Worm (Caenorhabditis elegans) whole organism, L4 larva: ENCODE results near the gene K01D12.9.
A peak's percentile ranks its signal among the peaks of the same experiment; 100 is the strongest.

Experiments
- D1046.2 ChIP-seq: fragments of 200-800 bp; sonication (Bioruptor generic); IDR thresholded peaks from 2 replicates; pipeline ENCODE4 v1.3.6; 2022; ENCODE audit warnings: missing genetic modification characterization, missing compliant biosample characterization
- R02D3.7 ChIP-seq: fragments of 150-350 bp; sonication (generic microtip); optimal IDR thresholded peaks from 3 replicates; lab custom pipeline; 2014; ENCODE audit warnings: missing biosample characterization, missing genetic modification characterization
- T26A8.4 ChIP-seq: fragments of 200-800 bp; sonication (Bioruptor generic); IDR thresholded peaks from 2 replicates; pipeline ENCODE4 v1.3.6; 2022; ENCODE audit warnings: missing genetic modification characterization, missing compliant biosample characterization
- Y5F2A.4 ChIP-seq: fragments of 200-800 bp; sonication (Bioruptor generic); optimal IDR thresholded peaks from 2 replicates; lab custom pipeline; 2018; ENCODE audit warnings: mild to moderate bottlenecking, missing genetic modification characterization, missing compliant biosample characterization
- aly-2 ChIP-seq: sonication (generic microtip); optimal IDR thresholded peaks from 2 replicates; lab custom pipeline; 2018; ENCODE audit warnings: missing biosample characterization, missing genetic modification characterization
- ama-1 ChIP-seq: fragments of 150-350 bp; optimal IDR thresholded peaks from 2 replicates; lab custom pipeline; 2014; ENCODE audit warnings: inconsistent platforms, mixed read lengths
- arid-1 ChIP-seq: fragments of 200-800 bp; sonication (Bioruptor generic); conservative IDR thresholded peaks from 2 replicates; pipeline ENCODE4 v1.3.6; 2022; ENCODE audit warnings: missing genetic modification reagents, missing genetic modification characterization, missing compliant biosample characterization
- ceh-44 ChIP-seq: fragments of 200-800 bp; sonication (Bioruptor generic); IDR thresholded peaks from 2 replicates; pipeline ENCODE4 v1.3.6; 2022; ENCODE audit warnings: missing genetic modification reagents, missing genetic modification characterization, missing compliant biosample characterization
- ces-1 ChIP-seq: fragments of 150-350 bp; sonication (generic microtip); optimal IDR thresholded peaks from 4 replicates; lab custom pipeline; 2014; ENCODE audit warnings: missing biosample characterization, missing genetic modification reagents, missing genetic modification characterization
- daf-12 ChIP-seq: fragments of 150-350 bp; optimal IDR thresholded peaks from 2 replicates; lab custom pipeline; 2014; ENCODE audit warnings: missing biosample characterization, missing genetic modification reagents, missing genetic modification characterization
- daf-16 ChIP-seq, 3 experiments: sonication (generic microtip); optimal IDR thresholded peaks; 2 replicates each; lab custom pipeline; 2016 to 2017; ENCODE audit warnings: missing genetic modification characterization in 3 of 3, missing genetic modification reagents in 3 of 3, mild to moderate bottlenecking in 2 of 3, missing compliant biosample characterization in 2 of 3, missing biosample characterization in 1 of 3, moderate library complexity in 1 of 3
- dmd-6 ChIP-seq: fragments of 200-800 bp; sonication (Bioruptor generic); IDR thresholded peaks from 2 replicates; pipeline ENCODE4 v1.3.6; 2022; ENCODE audit warnings: missing genetic modification reagents, missing genetic modification characterization, missing compliant biosample characterization
- dmd-9 ChIP-seq: fragments of 200-800 bp; sonication (Bioruptor generic); IDR thresholded peaks from 2 replicates; pipeline ENCODE4 v1.3.6; 2022; ENCODE audit warnings: missing genetic modification reagents, missing genetic modification characterization, missing compliant biosample characterization
- dpl-1 ChIP-seq: fragments of 150-350 bp; optimal IDR thresholded peaks from 2 replicates; lab custom pipeline; 2014; ENCODE audit warnings: missing biosample characterization, missing genetic modification reagents, missing genetic modification characterization
- duxl-1 ChIP-seq: sonication (generic microtip); optimal IDR thresholded peaks from 2 replicates; lab custom pipeline; 2016; ENCODE audit warnings: mild to moderate bottlenecking, missing genetic modification characterization, moderate library complexity, missing compliant biosample characterization; ENCODE audit not compliant: poor library complexity
- dve-1 ChIP-seq: sonication (generic microtip); optimal IDR thresholded peaks from 2 replicates; lab custom pipeline; 2017; ENCODE audit warnings: antibody characterized with exemption, mild to moderate bottlenecking, missing genetic modification characterization, missing compliant biosample characterization; ENCODE audit not compliant: insufficient read depth
- egl-43 ChIP-seq: fragments of 200-800 bp; sonication (Bioruptor generic); IDR thresholded peaks from 2 replicates; pipeline ENCODE4 v1.3.6; 2022; ENCODE audit warnings: missing genetic modification reagents, missing genetic modification characterization, missing compliant biosample characterization
- fkh-10 ChIP-seq: fragments of 150-350 bp; optimal IDR thresholded peaks from 2 replicates; lab custom pipeline; 2014; ENCODE audit warnings: missing biosample characterization, missing genetic modification reagents, missing genetic modification characterization
- hlh-11 ChIP-seq: fragments of 200-800 bp; sonication (Bioruptor generic); optimal IDR thresholded peaks from 2 replicates; lab custom pipeline; 2018; ENCODE audit warnings: mild to moderate bottlenecking, missing genetic modification characterization, missing compliant biosample characterization
- hlh-30 ChIP-seq: sonication (generic microtip); optimal IDR thresholded peaks from 2 replicates; lab custom pipeline; 2017; ENCODE audit warnings: antibody characterized with exemption, mild to moderate bottlenecking, missing genetic modification characterization, missing compliant biosample characterization; ENCODE audit not compliant: insufficient read depth
- lin-15B ChIP-seq: fragments of 150-350 bp; sonication (generic microtip); optimal IDR thresholded peaks from 3 replicates; lab custom pipeline; 2014; ENCODE audit warnings: missing biosample characterization, missing genetic modification characterization
- lin-39 ChIP-seq: fragments of 150-350 bp; optimal IDR thresholded peaks from 2 replicates; lab custom pipeline; 2014; ENCODE audit warnings: missing biosample characterization, missing genetic modification reagents, missing genetic modification characterization
- madf-9 ChIP-seq: fragments of 200-800 bp; sonication (Bioruptor generic); conservative IDR thresholded peaks from 2 replicates; pipeline ENCODE4 v1.3.6; 2022; ENCODE audit warnings: missing genetic modification reagents, missing genetic modification characterization, missing compliant biosample characterization
- mdl-1 ChIP-seq, 2 experiments: fragments of 150-350 bp in 1 of 2; sonication (generic microtip) in 1 of 2; optimal IDR thresholded peaks; 2 replicates each; lab custom pipeline; 2014 to 2017; ENCODE audit warnings: missing biosample characterization in 2 of 2, missing genetic modification characterization in 2 of 2
- mdt-29 ChIP-seq: fragments of 200-800 bp; sonication (Bioruptor generic); IDR thresholded peaks from 2 replicates; pipeline ENCODE4 v1.3.6; 2022; ENCODE audit warnings: missing genetic modification reagents, missing genetic modification characterization, missing compliant biosample characterization
- nhr-237 ChIP-seq: sonication (generic microtip); optimal IDR thresholded peaks from 2 replicates; lab custom pipeline; 2017; ENCODE audit warnings: missing biosample characterization, missing genetic modification characterization
- nhr-28 ChIP-seq: fragments of 150-350 bp; optimal IDR thresholded peaks from 2 replicates; lab custom pipeline; 2014; ENCODE audit warnings: missing biosample characterization, missing genetic modification characterization
- nhr-41 ChIP-seq: fragments of 200-800 bp; sonication (Bioruptor generic); IDR thresholded peaks from 2 replicates; pipeline ENCODE4 v1.3.6; 2022; ENCODE audit warnings: missing genetic modification reagents, missing genetic modification characterization, missing compliant biosample characterization
- nhr-42 ChIP-seq: fragments of 200-800 bp; sonication (Bioruptor generic); IDR thresholded peaks from 2 replicates; pipeline ENCODE4 v1.3.6; 2022; ENCODE audit warnings: missing genetic modification characterization, missing compliant biosample characterization
- nhr-77 ChIP-seq: fragments of 150-350 bp; optimal IDR thresholded peaks from 2 replicates; lab custom pipeline; 2014; ENCODE audit warnings: missing biosample characterization, missing genetic modification characterization
- pha-4 ChIP-seq, 2 experiments: fragments of 150-350 bp in 1 of 2; fragments of 200-800 bp in 1 of 2; sonication (Bioruptor generic) in 1 of 2; IDR thresholded peaks in 1 of 2; optimal IDR thresholded peaks in 1 of 2; 2 replicates each; pipeline versions ENCODE4 v1.3.6 to Lab custom; 2014 to 2022; ENCODE audit warnings: missing genetic modification characterization in 2 of 2, missing genetic modification reagents in 2 of 2, missing biosample characterization in 1 of 2, missing compliant biosample characterization in 1 of 2
- php-3 ChIP-seq: fragments of 200-800 bp; sonication (Bioruptor generic); IDR thresholded peaks from 2 replicates; pipeline ENCODE4 v1.3.6; 2022; ENCODE audit warnings: missing genetic modification reagents, missing genetic modification characterization, missing compliant biosample characterization
- pqm-1 ChIP-seq: sonication (generic microtip); optimal IDR thresholded peaks from 2 replicates; lab custom pipeline; 2017; ENCODE audit warnings: missing biosample characterization, missing genetic modification characterization
- rbr-2 ChIP-seq: sonication (generic microtip); optimal IDR thresholded peaks from 2 replicates; lab custom pipeline; 2016; ENCODE audit warnings: missing genotype, missing genetic modification characterization, missing compliant biosample characterization
- saeg-2 ChIP-seq: fragments of 200-800 bp; sonication (Bioruptor generic); IDR thresholded peaks from 2 replicates; pipeline ENCODE4 v1.3.6; 2022; ENCODE audit warnings: missing genetic modification reagents, missing genetic modification characterization, missing compliant biosample characterization
- skn-1 ChIP-seq: fragments of 150-350 bp; optimal IDR thresholded peaks from 2 replicates; lab custom pipeline; 2014; ENCODE audit warnings: missing biosample characterization, missing genetic modification characterization
- snpc-1.2 ChIP-seq: fragments of 200-800 bp; sonication (Bioruptor generic); IDR thresholded peaks from 2 replicates; pipeline ENCODE4 v1.3.6; 2022; ENCODE audit warnings: missing genetic modification reagents, missing genetic modification characterization, missing compliant biosample characterization
- snpc-4 ChIP-seq: fragments of 150-350 bp; optimal IDR thresholded peaks from 2 replicates; lab custom pipeline; 2014; ENCODE audit warnings: missing biosample characterization, missing genetic modification characterization
- spr-3 ChIP-seq: fragments of 200-800 bp; sonication (Bioruptor generic); optimal IDR thresholded peaks from 2 replicates; lab custom pipeline; 2018; ENCODE audit warnings: mild to moderate bottlenecking, missing genetic modification characterization, missing compliant biosample characterization
- unc-62 ChIP-seq, 3 experiments: fragments of 150-350 bp in 1 of 3; sonication (generic microtip); optimal IDR thresholded peaks in 2 of 3; peaks in 1 of 3; 1 replicate in 1 of 3; 2 replicates in 2 of 3; lab custom pipeline; 2014 to 2017; ENCODE audit warnings: missing biosample characterization in 3 of 3, missing genetic modification characterization in 3 of 3, missing genetic modification reagents in 3 of 3, missing genotype in 1 of 3
- zag-1 ChIP-seq: fragments of 150-350 bp; optimal IDR thresholded peaks from 2 replicates; lab custom pipeline; 2014; ENCODE audit warnings: missing biosample characterization, missing genetic modification characterization
- zfp-2 ChIP-seq: sonication (generic microtip); optimal IDR thresholded peaks from 2 replicates; lab custom pipeline; 2016; ENCODE audit warnings: mild to moderate bottlenecking, missing genetic modification characterization, missing compliant biosample characterization
- ztf-11 ChIP-seq: fragments of 150-350 bp; optimal IDR thresholded peaks from 2 replicates; lab custom pipeline; 2014; ENCODE audit warnings: missing biosample characterization, missing genetic modification characterization

Gene K01D12.9

DNA sequence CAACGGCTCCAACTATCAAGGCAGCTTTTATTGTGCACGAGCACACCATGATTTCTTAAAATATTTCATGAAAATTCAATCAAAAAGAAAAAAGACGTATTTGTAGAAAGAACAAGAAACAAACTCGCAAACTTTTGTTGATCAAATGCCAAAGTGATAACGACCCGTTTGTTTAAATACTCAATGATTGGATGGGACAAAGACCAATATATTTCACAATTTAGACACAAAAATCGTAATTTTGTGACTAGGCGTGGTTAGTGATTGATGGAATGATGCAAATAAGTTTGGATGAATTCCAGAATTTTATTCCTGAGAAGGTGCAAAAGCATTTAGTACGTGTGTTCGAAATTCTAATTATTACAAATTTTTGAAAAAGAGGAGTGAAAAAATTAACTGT, 11.2 kb upstream of the K01D12.9 start, which contains the start of gene cdr-2:
TSS of gene cdr-2 (minus strand) at position 54 of the 400 bp plus-strand sequence.
- TF ChIP-seq dmd-6 (GFP tag; lab: Robert Waterston, UW), result peak; percentile 77
- TF ChIP-seq nhr-77 (tag; lab: Kevin White, UChicago), result peak; percentile 23
- no peak for TF ChIP-seq rbr-2 (tag; lab: Kevin White, UChicago)
- TF ChIP-seq pqm-1 (tag; lab: Kevin White, UChicago), result peak; percentile 61
- TF ChIP-seq dve-1 (tag; lab: Kevin White, UChicago), result peak; percentile 47
- TF ChIP-seq nhr-42 (GFP tag; lab: Robert Waterston, UW), result no peak
- peak; percentile 70 for TF ChIP-seq nhr-28 (tag; lab: Kevin White, UChicago)
- TF ChIP-seq daf-16 (GFP tag; optimal IDR thresholded peaks at IDR 0.05; lab: Kevin White, UChicago), result no peak
- peak; percentile 63 for TF ChIP-seq daf-16 (tag; optimal IDR thresholded peaks at IDR 0.05; lab: Kevin White, UChicago)

DNA sequence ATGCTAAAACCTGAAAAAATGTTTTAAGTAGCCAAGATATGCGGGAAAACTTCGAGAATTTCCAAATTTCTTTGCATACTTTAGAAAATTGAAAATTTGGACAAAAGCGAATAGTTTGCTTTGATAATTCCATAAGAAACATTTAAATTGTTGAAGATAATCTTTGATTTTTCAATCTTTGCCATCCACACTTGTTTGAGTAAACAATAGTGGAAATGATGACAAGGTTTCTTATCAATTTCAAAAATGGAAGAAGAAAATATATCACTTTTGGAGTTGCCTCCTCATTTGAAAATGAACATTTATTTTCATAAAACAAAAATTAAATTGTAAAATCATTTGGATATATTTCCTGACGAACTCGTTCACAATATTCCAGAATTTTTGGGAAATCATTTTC, 9.9 kb upstream of the K01D12.9 start:
- TF ChIP-seq spr-3 (GFP tag; lab: Kevin White, UChicago) (no peak), snpc-4 (tag; lab: Kevin White, UChicago) (no peak), mdt-29 (GFP tag; lab: Robert Waterston, UW) (no peak), saeg-2 (no peak), nhr-42 (GFP tag; lab: Robert Waterston, UW) (no peak), dve-1 (tag; lab: Kevin White, UChicago) (peak; percentile 26), pha-4 (GFP tag; IDR thresholded peaks at IDR 0.05; lab: Robert Waterston, UW) (no peak), pha-4 (tag; optimal IDR thresholded peaks at IDR 0.05; lab: Kevin White, UChicago) (no peak), hlh-30 (tag; lab: Kevin White, UChicago) (no peak), php-3 (GFP tag; lab: Robert Waterston, UW) (no peak), snpc-1.2 (no peak), fkh-10 (no peak), daf-16 (GFP tag; optimal IDR thresholded peaks at IDR 0.05; lab: Kevin White, UChicago) (no peak), daf-16 (tag; optimal IDR thresholded peaks at IDR 0.05; lab: Kevin White, UChicago) (peak; percentile 65), dpl-1 (GFP tag; lab: Kevin White, UChicago) (no peak), pqm-1 (tag; lab: Kevin White, UChicago) (peak; percentile 55), Y5F2A.4 (GFP tag; lab: Kevin White, UChicago) (no peak), ces-1 (no peak), nhr-28 (tag; lab: Kevin White, UChicago) (peak; percentile 16), nhr-41 (GFP tag; lab: Robert Waterston, UW) (no peak)

DNA sequence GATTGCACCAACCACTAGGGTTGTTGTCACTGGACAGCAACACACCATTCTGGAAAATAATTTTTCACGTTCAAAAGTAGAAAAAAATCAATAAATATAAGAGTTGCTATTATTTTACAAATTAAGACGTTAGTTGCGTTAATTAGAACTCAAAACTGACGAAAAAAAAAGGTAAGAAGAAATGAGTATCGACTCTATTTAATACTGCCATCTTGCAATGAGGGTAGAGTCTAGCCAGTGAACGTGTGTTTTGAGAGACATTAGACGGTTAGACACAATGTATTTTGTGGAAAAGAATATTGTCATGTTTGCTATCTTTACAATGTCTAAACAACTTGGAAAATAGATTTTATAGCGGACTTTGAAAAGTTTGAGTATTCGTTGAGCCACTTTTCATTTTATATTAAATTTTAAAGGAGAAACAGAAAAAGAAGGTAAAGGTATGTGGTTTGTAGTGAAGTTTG, 9.2 kb upstream of the K01D12.9 start, which contains the start of gene cdr-6:
TSS of gene cdr-6 (minus strand) at position 51 of the 464 bp plus-strand sequence.
- TF ChIP-seq spr-3 (GFP tag; lab: Kevin White, UChicago) (no peak), T26A8.4 (no peak), lin-39 (tag; lab: Kevin White, UChicago) (no peak), mdt-29 (GFP tag; lab: Robert Waterston, UW) (no peak), dmd-9 (GFP tag; lab: Robert Waterston, UW) (no peak), lin-15B (tag; lab: Kevin White, UChicago) (no peak), daf-16 (GFP tag; optimal IDR thresholded peaks at IDR 0.05; lab: Kevin White, UChicago) (no peak), daf-16 (tag; optimal IDR thresholded peaks at IDR 0.05; lab: Kevin White, UChicago) (peak; percentile 79), skn-1 (tag; lab: Kevin White, UChicago) (no peak), nhr-77 (tag; lab: Kevin White, UChicago) (no peak), dve-1 (tag; lab: Kevin White, UChicago) (peak; percentile 45), ama-1 (lab: Kevin White, UChicago) (no peak), mdl-1 (tag; optimal IDR thresholded peaks at IDR 0.05; lab: Kevin White, UChicago) (peak in 1 of 2 experiments; percentile 24), madf-9 (GFP tag; lab: Robert Waterston, UW) (no peak), zfp-2 (tag; lab: Kevin White, UChicago) (no peak), snpc-1.2 (no peak), R02D3.7 (no peak), zag-1 (tag; lab: Kevin White, UChicago) (no peak), ces-1 (no peak), arid-1 (GFP tag; lab: Robert Waterston, UW) (no peak), nhr-237 (tag; lab: Kevin White, UChicago) (no peak), D1046.2 (no peak), ztf-11 (no peak), unc-62 (GFP tag; optimal IDR thresholded peaks at IDR 0.05 in 1 of 2; lab: Kevin White, UChicago) (peak in 1 of 2 experiments; percentile 83), unc-62 (tag; optimal IDR thresholded peaks at IDR 0.05; lab: Kevin White, UChicago) (no peak), ceh-44 (GFP tag; lab: Robert Waterston, UW) (no peak), nhr-42 (GFP tag; lab: Robert Waterston, UW) (no peak), egl-43 (GFP tag; lab: Robert Waterston, UW) (no peak), hlh-30 (tag; lab: Kevin White, UChicago) (peak; percentile 17), daf-12 (tag; lab: Kevin White, UChicago) (no peak), hlh-11 (tag; lab: Kevin White, UChicago) (peak; percentile 26), aly-2 (tag; lab: Kevin White, UChicago) (no peak), duxl-1 (tag; lab: Kevin White, UChicago) (no peak)
